Worm (Caenorhabditis elegans) whole organism, midembryonic: ENCODE measurements around the gene hrg-1.

ENCODE experiments used
- flt-1 ChIP-seq: fragments of 200-800 bp; sonication (Bioruptor generic); IDR thresholded peaks from 2 replicates; pipeline ENCODE4 v1.3.6; 2022; ENCODE audit warnings: missing genetic modification characterization, missing compliant biosample characterization
- klf-2 ChIP-seq: fragments of 200-800 bp; sonication (Bioruptor generic); conservative IDR thresholded peaks from 2 replicates; pipeline ENCODE4 v1.3.6; 2022; ENCODE audit warnings: missing genetic modification reagents, missing genetic modification characterization, missing compliant biosample characterization
- ztf-29 ChIP-seq: fragments of 200-800 bp; sonication (Bioruptor generic); IDR thresholded peaks from 2 replicates; pipeline ENCODE4 v1.3.6; 2022; ENCODE audit warnings: missing genetic modification reagents, missing genetic modification characterization, missing compliant biosample characterization

DNA sequence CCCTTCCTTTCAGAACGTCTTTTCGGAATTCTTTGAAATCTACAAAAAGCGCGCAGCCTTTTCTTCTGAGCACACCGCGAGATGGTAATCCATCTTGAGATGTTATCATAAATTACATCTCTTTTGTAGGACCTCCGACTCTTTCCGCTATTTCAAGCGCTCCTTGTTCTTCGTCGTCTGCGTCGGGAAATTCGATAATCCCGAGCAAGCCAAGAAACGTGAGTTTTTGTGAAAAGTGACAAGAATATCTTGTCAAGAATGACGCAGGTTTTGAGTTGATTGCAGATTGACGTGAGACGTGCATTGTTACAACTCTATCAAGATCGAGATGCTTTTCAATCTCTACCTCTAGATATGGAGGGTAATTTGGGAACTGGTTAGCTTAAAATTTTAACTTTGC lies 55.7 kb downstream of the hrg-1 start:
- TF ChIP-seq flt-1 (GFP tag; lab: Robert Waterston, UW) (no peak), klf-2 (GFP tag; lab: Robert Waterston, UW) (no peak), ztf-29 (GFP tag; lab: Robert Waterston, UW) (no peak)
